Fruit fly (Drosophila melanogaster): Measurements from ENCODE around the gene Pxt.
A peak's percentile ranks its signal among the peaks of the same experiment; 100 is the strongest.

- TF ChIP-seq CG4496 (GFP tag; IDR thresholded peaks at IDR 0.05): no peak
- no peak for TF ChIP-seq CG10348 (GFP tag; IDR thresholded peaks at IDR 0.05)
- no peak for TF ChIP-seq Pif1B (GFP tag; optimal IDR thresholded peaks at IDR 0.05)
- TF ChIP-seq CG32121 (GFP tag; IDR thresholded peaks at IDR 0.05): no peak
- no peak for TF ChIP-seq CG34367 (tag; optimal IDR thresholded peaks at IDR 0.05)
- TF ChIP-seq Ets98B (GFP tag; IDR thresholded peaks at IDR 0.05): no peak
- TF ChIP-seq CG13204 (GFP tag; optimal IDR thresholded peaks at IDR 0.05): no peak
- TF ChIP-seq EcR (GFP tag; optimal IDR thresholded peaks at IDR 0.05): peak; percentile 88
- TF ChIP-seq CG8301 (tag; optimal IDR thresholded peaks at IDR 0.05): no peak
Observed at dm6 chr3R:17678138-17678873, 40.9 kb upstream of the Pxt start.
